Fruit fly (Drosophila melanogaster): ENCODE measurements around the gene CG18764.
A peak's percentile ranks its signal among the peaks of the same experiment; 100 is the strongest.

The CG18764 gene

DNA sequence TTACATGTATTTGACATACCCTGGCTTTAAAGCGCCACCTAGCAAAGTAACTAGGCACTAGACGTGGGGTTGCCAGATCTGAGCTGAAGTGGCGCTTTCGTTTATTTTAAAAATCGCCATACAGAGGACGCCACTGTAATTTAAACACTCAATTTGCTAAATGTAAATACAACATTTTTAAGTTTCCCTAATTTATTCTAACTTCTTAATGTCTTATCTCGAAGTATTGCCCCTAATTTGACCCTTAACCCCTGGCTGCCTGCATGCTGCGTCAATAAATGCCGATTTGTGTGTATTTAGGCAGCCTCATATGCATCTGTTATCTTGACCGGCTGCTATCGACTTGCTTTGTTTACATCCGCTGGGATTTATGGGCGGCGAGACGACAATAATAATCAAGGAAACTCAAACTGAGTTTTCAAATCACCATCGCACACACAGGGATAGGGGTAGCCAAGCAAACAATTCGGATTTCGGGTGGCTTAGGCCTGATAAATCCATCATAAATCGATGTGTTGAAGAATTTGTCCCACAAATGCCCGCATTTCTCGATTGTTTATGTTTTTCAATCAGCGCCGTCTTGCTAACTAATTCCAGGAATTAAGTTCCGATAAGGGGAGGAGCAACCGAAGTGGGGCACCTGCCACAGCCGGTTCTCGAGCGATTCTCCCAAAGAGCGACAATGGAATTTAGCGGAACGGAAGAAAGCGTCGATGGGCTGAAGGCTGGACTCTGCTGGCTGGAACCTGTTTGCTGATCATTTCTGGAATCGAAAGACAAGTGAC, 13.2 kb upstream of the CG18764 start (continued):
- TF ChIP-seq psq (GFP tag; optimal IDR thresholded peaks at IDR 0.05) = peak; percentile 48
- TF ChIP-seq CG2129 (GFP tag; IDR thresholded peaks at IDR 0.05; ENCODE audit: partially characterized antibody) = no peak
- TF ChIP-seq CG4617 (GFP tag; optimal IDR thresholded peaks at IDR 0.05; ENCODE audit: borderline replicate concordance) = peak; percentile 18
- peak; percentile 61 for TF ChIP-seq Mes4 (GFP tag; optimal IDR thresholded peaks at IDR 0.05)
- TF ChIP-seq salm (tag; optimal IDR thresholded peaks at IDR 0.05) = no peak
- TF ChIP-seq ATbp (GFP tag; optimal IDR thresholded peaks at IDR 0.05) = peak; percentile 1
- TF ChIP-seq slou (GFP tag; optimal IDR thresholded peaks at IDR 0.05) = peak; percentile 61
- TF ChIP-seq Lim3 (GFP tag; IDR thresholded peaks at IDR 0.05) = no peak
- peak; percentile 55 for TF ChIP-seq CG31388 (GFP tag; optimal IDR thresholded peaks at IDR 0.05)
- peak; percentile 85 for TF ChIP-seq Xbp1 (GFP tag; optimal IDR thresholded peaks at IDR 0.05)
- peak; percentile 22 for TF ChIP-seq CG1529 (GFP tag; optimal IDR thresholded peaks at IDR 0.05)
- TF ChIP-seq Dip3 (GFP tag; optimal IDR thresholded peaks at IDR 0.05) = peak; percentile 23
- no peak for TF ChIP-seq CG10274 (GFP tag; optimal IDR thresholded peaks at IDR 0.05)
- no peak for TF ChIP-seq CG4707 (GFP tag; optimal IDR thresholded peaks at IDR 0.05)
- TF ChIP-seq CG13287 (GFP tag; IDR thresholded peaks at IDR 0.05; ENCODE audit: partially characterized antibody) = peak; percentile 18; the same call in 1 of the 2 replicates
- TF ChIP-seq CG6689 (GFP tag; IDR thresholded peaks at IDR 0.05) = 0 out of 2 replicates have a peak, but pooled peaks have one; percentile 37
- peak; percentile 78 for TF ChIP-seq CG2712 (tag; optimal IDR thresholded peaks at IDR 0.05)
- no peak for TF ChIP-seq pan (optimal IDR thresholded peaks at IDR 0.05)
- TF ChIP-seq pan (GFP tag; optimal IDR thresholded peaks at IDR 0.05 in 1 of 2, IDR thresholded peaks at IDR 0.05 in 1 of 2) = peak in 1 of 2 experiments; percentile 57
- TF ChIP-seq CG6854 (GFP tag; optimal IDR thresholded peaks at IDR 0.05) = no peak
- TF ChIP-seq CG10654 (GFP tag; optimal IDR thresholded peaks at IDR 0.05) = peak; percentile 15
- no peak for TF ChIP-seq CG15011 (GFP tag; optimal IDR thresholded peaks at IDR 0.05)
- no peak for TF ChIP-seq CHES-1-like (GFP tag; optimal IDR thresholded peaks at IDR 0.05)
- TF ChIP-seq Asciz (GFP tag; optimal IDR thresholded peaks at IDR 0.05) = no peak
- TF ChIP-seq NC2β (GFP tag; optimal IDR thresholded peaks at IDR 0.05) = peak; percentile 68
- TF ChIP-seq Hmx (GFP tag; optimal IDR thresholded peaks at IDR 0.05) = no peak
- no peak; the same call in 1 of the 2 replicates for TF ChIP-seq Ravus (GFP tag; IDR thresholded peaks at IDR 0.05)
- peak; percentile 9; the same call in 1 of the 2 replicates for TF ChIP-seq stc (GFP tag; IDR thresholded peaks at IDR 0.05)
- peak; percentile 34 for TF ChIP-seq CG7786 (GFP tag; optimal IDR thresholded peaks at IDR 0.05)
- no peak for TF ChIP-seq luna (GFP tag; optimal IDR thresholded peaks at IDR 0.05)
- TF ChIP-seq CG12391 (tag; optimal IDR thresholded peaks at IDR 0.05) = peak; percentile 56
- peak; percentile 74; the same call in 2 of the 3 replicates for TF ChIP-seq ken (GFP tag; IDR thresholded peaks at IDR 0.05)
- TF ChIP-seq nerfin-2 (GFP tag; IDR thresholded peaks at IDR 0.05; ENCODE audit: partially characterized antibody) = no peak
- no peak for TF ChIP-seq CG10147 (GFP tag; optimal IDR thresholded peaks at IDR 0.05)
- peak; percentile 3 for TF ChIP-seq gfzf (GFP tag; optimal IDR thresholded peaks at IDR 0.05)
- TF ChIP-seq Hr51 (GFP tag; optimal IDR thresholded peaks at IDR 0.05) = peak; percentile 48 to 54
- TF ChIP-seq CG15696 (tag; optimal IDR thresholded peaks at IDR 0.05) = peak; percentile 78
- peak; percentile 21; the same call in 1 of the 3 replicates for TF ChIP-seq croc (GFP tag; conservative IDR thresholded peaks at IDR 0.05)
- 0 out of 3 replicates have a peak, but pooled peaks have one; percentile 28 for TF ChIP-seq CG11093 (GFP tag; IDR thresholded peaks at IDR 0.05)
- peak; percentile 32 for TF ChIP-seq twi (tag; optimal IDR thresholded peaks at IDR 0.05)
- TF ChIP-seq CG7745 (tag; optimal IDR thresholded peaks at IDR 0.05) = peak; percentile 83
- no peak for TF ChIP-seq Doc3 (GFP tag; IDR thresholded peaks at IDR 0.05; ENCODE audit: partially characterized antibody)
- TF ChIP-seq NFAT (GFP tag; IDR thresholded peaks at IDR 0.05) = peak; percentile 93
- TF ChIP-seq kay (GFP tag; optimal IDR thresholded peaks at IDR 0.05) = no peak
- TF ChIP-seq abd-A (tag; optimal IDR thresholded peaks at IDR 0.05) = no peak
- peak; percentile 85 for TF ChIP-seq CG42726 (GFP tag; IDR thresholded peaks at IDR 0.05; ENCODE audit: partially characterized antibody)
- TF ChIP-seq CG17359 (tag; optimal IDR thresholded peaks at IDR 0.05) = peak; percentile 41
- TF ChIP-seq cg (GFP tag; optimal IDR thresholded peaks at IDR 0.05) = no peak
